Fruit fly (Drosophila melanogaster): ENCODE measurements around the gene Myb.

Gene Myb

dm6 chrX:15857601-15858284 is at the start of gene Myb, which contains the start of gene CG46440 (continued):
- TF ChIP-seq phol (tag; optimal IDR thresholded peaks at IDR 0.05) (peak; percentile 9), sd (tag; optimal IDR thresholded peaks at IDR 0.05) (peak; percentile 53), D (optimal IDR thresholded peaks at IDR 0.05) (no peak), D (GFP tag; optimal IDR thresholded peaks at IDR 0.05) (no peak), CG8089 (GFP tag; optimal IDR thresholded peaks at IDR 0.05) (no peak), CG16813 (GFP tag; IDR thresholded peaks at IDR 0.05; ENCODE audit: partially characterized antibody) (peak; percentile 90), CG13424 (tag; optimal IDR thresholded peaks at IDR 0.05) (no peak), CG15269 (tag; optimal IDR thresholded peaks at IDR 0.05) (no peak), wek (GFP tag; optimal IDR thresholded peaks at IDR 0.05) (peak; percentile 12), knrl (GFP tag; IDR thresholded peaks at IDR 0.05; ENCODE audit: partially characterized antibody) (peak; percentile 82), CG7963 (GFP tag; IDR thresholded peaks at IDR 0.05; ENCODE audit: partially characterized antibody) (peak; percentile 86), CG14860 (GFP tag; IDR thresholded peaks at IDR 0.05; ENCODE audit: partially characterized antibody) (peak; percentile 74), CG30020 (tag; optimal IDR thresholded peaks at IDR 0.05) (peak; percentile 88), CG1603 (tag; optimal IDR thresholded peaks at IDR 0.05) (peak; percentile 67), cas (GFP tag; IDR thresholded peaks at IDR 0.05) (no peak), CG8924 (tag; optimal IDR thresholded peaks at IDR 0.05) (peak; percentile 39), hbn (GFP tag; IDR thresholded peaks at IDR 0.05; ENCODE audit: partially characterized antibody) (peak; percentile 56), vvl (GFP tag; IDR thresholded peaks at IDR 0.05) (peak; percentile 37; the same call in 1 of the 2 replicates), hkb (optimal IDR thresholded peaks at IDR 0.05) (no peak), hkb (GFP tag; IDR thresholded peaks at IDR 0.05) (0 out of 2 replicates have a peak, but pooled peaks have one; percentile 19), Gsc (GFP tag; IDR thresholded peaks at IDR 0.05) (no peak), mld (GFP tag; IDR thresholded peaks at IDR 0.05; ENCODE audit: partially characterized antibody) (peak; percentile 75), CG10267 (tag; optimal IDR thresholded peaks at IDR 0.05) (peak; percentile 10), Sin3A (optimal IDR thresholded peaks at IDR 0.05) (no peak), Hmx (GFP tag; optimal IDR thresholded peaks at IDR 0.05) (no peak), CG4617 (GFP tag; optimal IDR thresholded peaks at IDR 0.05; ENCODE audit: borderline replicate concordance) (peak; percentile 45), CG30431 (GFP tag; optimal IDR thresholded peaks at IDR 0.05) (no peak), gt (GFP tag; IDR thresholded peaks at IDR 0.05) (no peak), Myb (GFP tag; optimal IDR thresholded peaks at IDR 0.05) (peak; percentile 73), croc (GFP tag; conservative IDR thresholded peaks at IDR 0.05) (no peak), CG1024 (GFP tag; IDR thresholded peaks at IDR 0.05) (no peak), stwl (tag; optimal IDR thresholded peaks at IDR 0.05) (peak; percentile 70), Nf-YA (GFP tag; IDR thresholded peaks at IDR 0.05) (no peak), Elba2 (GFP tag; optimal IDR thresholded peaks at IDR 0.05) (peak; percentile 29), btn (GFP tag; optimal IDR thresholded peaks at IDR 0.05) (no peak), Rfx (GFP tag; IDR thresholded peaks at IDR 0.05) (peak; percentile 20; the same call in 1 of the 2 replicates), ab (GFP tag; optimal IDR thresholded peaks at IDR 0.05) (no peak), CG8290 (GFP tag; optimal IDR thresholded peaks at IDR 0.05) (peak; percentile 80), CG8290 (tag; optimal IDR thresholded peaks at IDR 0.05) (peak; percentile 51 to 74), Dad (GFP tag; optimal IDR thresholded peaks at IDR 0.05) (no peak), Scr (GFP tag; IDR thresholded peaks at IDR 0.05; ENCODE audit: partially characterized antibody) (peak; percentile 83), gro (GFP tag; optimal IDR thresholded peaks at IDR 0.05) (no peak), BEAF-32 (GFP tag; optimal IDR thresholded peaks at IDR 0.05) (peak; percentile 83), Atf-2 (GFP tag; optimal IDR thresholded peaks at IDR 0.05) (no peak), Sry-β (GFP tag; optimal IDR thresholded peaks at IDR 0.05) (no peak), dpn (GFP tag; optimal IDR thresholded peaks at IDR 0.05) (no peak), tna (GFP tag; IDR thresholded peaks at IDR 0.05; ENCODE audit: partially characterized antibody) (peak; percentile 78), CG6175 (GFP tag; IDR thresholded peaks at IDR 0.05) (no peak), E2f2 (GFP tag; IDR thresholded peaks at IDR 0.05) (0 out of 2 replicates have a peak, but pooled peaks have one; percentile 10), Bgb (GFP tag; IDR thresholded peaks at IDR 0.05; ENCODE audit: partially characterized antibody) (peak; percentile 86)
